Worm (Caenorhabditis elegans) whole organism, L2 larva: Measurements from ENCODE around the gene T01B4.3.

ENCODE experiments used
- F13H6.1 ChIP-seq: sonication (generic microtip); optimal IDR thresholded peaks from 2 replicates; lab custom pipeline; 2016; ENCODE audit warnings: missing genetic modification characterization, missing compliant biosample characterization
- R02D3.7 ChIP-seq: fragments of 150-350 bp; optimal IDR thresholded peaks from 2 replicates; lab custom pipeline; 2014; ENCODE audit warnings: missing biosample characterization, missing genetic modification characterization
- Y55F3AM.14 ChIP-seq: fragments of 200-800 bp; sonication (Bioruptor generic); optimal IDR thresholded peaks from 2 replicates; lab custom pipeline; 2018; ENCODE audit warnings: mild to moderate bottlenecking, missing genetic modification characterization, missing compliant biosample characterization
- ZK546.5 ChIP-seq: sonication (generic microtip); optimal IDR thresholded peaks from 2 replicates; lab custom pipeline; 2017; ENCODE audit warnings: missing biosample characterization, missing genetic modification characterization
- alr-1 ChIP-seq: fragments of 150-350 bp; optimal IDR thresholded peaks from 2 replicates; lab custom pipeline; 2014; ENCODE audit warnings: missing biosample characterization, missing genetic modification characterization
- aly-2 ChIP-seq: fragments of 150-350 bp; optimal IDR thresholded peaks from 2 replicates; lab custom pipeline; 2014; ENCODE audit warnings: missing biosample characterization, missing genetic modification characterization
- blmp-1 ChIP-seq: sonication (generic microtip); optimal IDR thresholded peaks from 2 replicates; lab custom pipeline; 2017; ENCODE audit warnings: missing genetic modification characterization, mild to moderate bottlenecking, missing compliant biosample characterization, antibody characterized with exemption, moderate library complexity; ENCODE audit not compliant: insufficient read depth
- ceh-16 ChIP-seq: fragments of 150-350 bp; optimal IDR thresholded peaks from 2 replicates; lab custom pipeline; 2014; ENCODE audit warnings: missing biosample characterization, missing genetic modification characterization
- dmd-4 ChIP-seq: sonication (generic microtip); optimal IDR thresholded peaks from 2 replicates; lab custom pipeline; 2017; ENCODE audit warnings: missing biosample characterization, missing genetic modification characterization
- egl-27 ChIP-seq: sonication (generic microtip); optimal IDR thresholded peaks from 3 replicates; lab custom pipeline; 2017; ENCODE audit warnings: missing biosample characterization, missing genetic modification reagents, missing genetic modification characterization
- elt-1 ChIP-seq: fragments of 150-350 bp; optimal IDR thresholded peaks from 2 replicates; lab custom pipeline; 2014; ENCODE audit warnings: missing biosample characterization, missing genetic modification characterization
- gmeb-1 ChIP-seq: fragments of 150-350 bp; optimal IDR thresholded peaks from 2 replicates; lab custom pipeline; 2014; ENCODE audit warnings: missing biosample characterization, missing genetic modification characterization
- lin-11 ChIP-seq: fragments of 150-350 bp; sonication (generic microtip); optimal IDR thresholded peaks from 2 replicates; lab custom pipeline; 2014; ENCODE audit warnings: missing biosample characterization, missing genetic modification characterization, inconsistent platforms, mixed read lengths
- lin-13 ChIP-seq: fragments of 150-350 bp; optimal IDR thresholded peaks from 2 replicates; lab custom pipeline; 2014; ENCODE audit warnings: missing biosample characterization, missing genetic modification reagents, missing genetic modification characterization
- lin-39 ChIP-seq: fragments of 150-350 bp; optimal IDR thresholded peaks from 2 replicates; lab custom pipeline; 2014; ENCODE audit warnings: missing biosample characterization, missing genetic modification reagents, missing genetic modification characterization
- lsy-2 ChIP-seq, 2 experiments: fragments of 150-350 bp in 1 of 2; sonication (generic microtip) in 1 of 2; optimal IDR thresholded peaks; 2 replicates each; lab custom pipeline; 2014 to 2017; ENCODE audit warnings: missing biosample characterization in 2 of 2, missing genetic modification characterization in 2 of 2
- mbf-1 ChIP-seq: sonication (generic microtip); optimal IDR thresholded peaks from 2 replicates; lab custom pipeline; 2017; ENCODE audit warnings: missing biosample characterization, missing genetic modification characterization
- nhr-10 ChIP-seq: sonication (generic microtip); optimal IDR thresholded peaks from 2 replicates; lab custom pipeline; 2017; ENCODE audit warnings: missing biosample characterization, missing genetic modification characterization
- nhr-11 ChIP-seq: fragments of 150-350 bp; optimal IDR thresholded peaks from 2 replicates; lab custom pipeline; 2014; ENCODE audit warnings: missing biosample characterization, missing genetic modification characterization
- nhr-12 ChIP-seq: fragments of 150-350 bp; optimal IDR thresholded peaks from 2 replicates; lab custom pipeline; 2014; ENCODE audit warnings: missing biosample characterization, missing genetic modification characterization
- nhr-129 ChIP-seq: fragments of 150-350 bp; optimal IDR thresholded peaks from 2 replicates; lab custom pipeline; 2014; ENCODE audit warnings: missing biosample characterization, missing genetic modification characterization
- nhr-237 ChIP-seq: fragments of 150-350 bp; optimal IDR thresholded peaks from 2 replicates; lab custom pipeline; 2014; ENCODE audit warnings: missing biosample characterization, missing genetic modification characterization
- nhr-25 ChIP-seq: fragments of 150-350 bp; sonication (generic microtip); optimal IDR thresholded peaks from 3 replicates; lab custom pipeline; 2014; ENCODE audit warnings: missing biosample characterization, missing genetic modification characterization
- nhr-6 ChIP-seq: fragments of 150-350 bp; optimal IDR thresholded peaks from 2 replicates; lab custom pipeline; 2014; ENCODE audit warnings: missing biosample characterization, missing genetic modification characterization
- peb-1 ChIP-seq: fragments of 150-350 bp; optimal IDR thresholded peaks from 2 replicates; lab custom pipeline; 2014; ENCODE audit warnings: missing biosample characterization, missing genetic modification characterization
- sem-4 ChIP-seq: fragments of 150-350 bp; optimal IDR thresholded peaks from 2 replicates; lab custom pipeline; 2014; ENCODE audit warnings: missing biosample characterization, missing genetic modification reagents, missing genetic modification characterization
- skn-1 ChIP-seq: sonication (generic microtip); optimal IDR thresholded peaks from 2 replicates; lab custom pipeline; 2017; ENCODE audit warnings: missing biosample characterization, missing genetic modification characterization
- sma-3 ChIP-seq: sonication (generic microtip); optimal IDR thresholded peaks from 2 replicates; lab custom pipeline; 2016; ENCODE audit warnings: missing genetic modification reagents, missing genetic modification characterization, missing compliant biosample characterization
- sma-9 ChIP-seq, 2 experiments: fragments of 150-350 bp in 1 of 2; sonication (generic microtip) in 1 of 2; optimal IDR thresholded peaks; 2 replicates each; lab custom pipeline; 2014 to 2016; ENCODE audit warnings: missing genetic modification characterization in 2 of 2, mild to moderate bottlenecking in 1 of 2, missing biosample characterization in 1 of 2, missing compliant biosample characterization in 1 of 2, missing genetic modification reagents in 1 of 2, moderate library complexity in 1 of 2
- snpc-4 ChIP-seq: fragments of 150-350 bp; optimal IDR thresholded peaks from 2 replicates; lab custom pipeline; 2014; ENCODE audit warnings: missing biosample characterization, missing genetic modification characterization
- unc-55 ChIP-seq: fragments of 150-350 bp; sonication (generic microtip); optimal IDR thresholded peaks from 3 replicates; lab custom pipeline; 2014; ENCODE audit warnings: missing biosample characterization, missing genetic modification reagents, missing genetic modification characterization
- zag-1 ChIP-seq: fragments of 150-350 bp; optimal IDR thresholded peaks from 2 replicates; lab custom pipeline; 2014; ENCODE audit warnings: missing biosample characterization, missing genetic modification characterization
- ztf-11 ChIP-seq: sonication (generic microtip); optimal IDR thresholded peaks from 2 replicates; lab custom pipeline; 2017; ENCODE audit warnings: missing biosample characterization, missing genetic modification characterization

The T01B4.3 gene

DNA sequence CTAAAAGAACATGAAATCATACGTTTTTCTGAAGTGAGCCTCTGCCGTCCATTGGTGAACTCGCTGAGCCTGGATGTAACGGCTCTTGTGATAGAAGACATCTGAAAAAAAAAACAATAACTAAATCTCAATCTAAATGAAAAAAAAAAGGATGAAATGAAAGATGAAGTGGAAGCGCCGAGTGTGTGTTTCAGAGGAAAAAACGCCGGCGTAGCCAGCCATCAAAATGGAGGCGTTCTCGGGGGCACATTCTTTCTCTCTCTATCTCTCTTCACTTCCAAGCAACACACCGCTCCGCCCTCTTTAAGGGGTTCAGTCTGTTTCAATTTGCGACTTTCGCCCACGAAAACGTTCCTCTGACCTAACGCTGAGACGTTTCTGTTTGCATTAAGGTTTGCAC is at the start of gene T01B4.3:
Gene T01B4.3 (minus strand): TSS at position 101 of the 400 bp plus-strand sequence.
- TF ChIP-seq nhr-25 (no peak), egl-27 (tag; lab: Kevin White, UChicago) (no peak), Y55F3AM.14 (no peak), gmeb-1 (tag; lab: Kevin White, UChicago) (no peak), nhr-6 (tag; lab: Kevin White, UChicago) (no peak), ceh-16 (no peak)

DNA sequence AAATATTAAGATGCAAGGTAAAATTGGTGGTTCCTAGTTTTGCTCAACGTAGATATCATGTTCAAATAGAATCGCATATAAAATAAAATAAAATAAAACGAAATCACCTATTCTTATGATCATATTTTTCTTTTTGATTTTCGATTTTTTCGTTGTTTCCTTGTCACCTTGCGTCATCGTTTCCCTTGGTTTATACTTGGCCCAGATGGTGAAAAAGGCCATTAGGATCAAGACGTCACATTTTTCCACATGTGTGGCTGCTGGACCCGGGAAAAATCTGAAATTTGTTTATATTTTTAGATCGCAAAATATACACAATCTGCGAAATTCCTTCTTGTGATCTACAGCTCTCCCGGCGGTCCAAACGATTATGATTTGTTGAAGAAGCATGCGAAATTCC is 49.5 kb upstream of the T01B4.3 start, which contains the start of gene ace-1:
Gene ace-1 (plus strand): TSS at position 301 of the 400 bp plus-strand sequence.
- TF ChIP-seq peb-1 (tag; lab: Kevin White, UChicago): no peak

DNA sequence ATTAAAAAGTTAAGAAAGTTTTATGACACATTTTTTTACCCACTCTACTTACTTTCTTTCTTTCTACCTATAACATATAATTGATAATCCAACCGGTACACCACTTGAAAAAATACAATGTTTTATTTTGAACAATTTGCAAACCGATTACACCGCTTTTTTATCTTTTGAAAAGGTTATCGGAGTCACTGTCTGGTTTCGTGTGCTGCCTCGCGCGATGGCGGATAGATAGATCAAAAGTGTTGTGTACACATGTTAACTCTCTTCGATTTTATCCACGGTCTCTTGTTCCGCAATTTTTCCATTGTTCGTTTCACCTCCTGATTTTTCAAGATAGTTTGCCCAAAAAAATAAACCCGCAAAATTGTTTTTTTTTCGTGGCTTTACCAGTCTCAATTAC is 49.0 kb upstream of the T01B4.3 start:
- TF ChIP-seq elt-1 (tag; lab: Kevin White, UChicago): no peak
- TF ChIP-seq lsy-2 (tag; optimal IDR thresholded peaks at IDR 0.05; lab: Kevin White, UChicago): no peak
- TF ChIP-seq peb-1 (tag; lab: Kevin White, UChicago): no peak
- no peak for TF ChIP-seq sem-4 (tag; lab: Kevin White, UChicago)
- no peak for TF ChIP-seq lin-11 (tag; lab: Kevin White, UChicago)
- TF ChIP-seq unc-55 (GFP tag; lab: Kevin White, UChicago): no peak
- no peak for TF ChIP-seq alr-1 (tag; lab: Kevin White, UChicago)
- no peak for TF ChIP-seq blmp-1 (tag; lab: Kevin White, UChicago)
- no peak for TF ChIP-seq skn-1 (tag; lab: Kevin White, UChicago)
- no peak for TF ChIP-seq dmd-4
- TF ChIP-seq gmeb-1 (tag; lab: Kevin White, UChicago): no peak
- TF ChIP-seq nhr-129 (tag; lab: Kevin White, UChicago): no peak
- no peak for TF ChIP-seq aly-2
- no peak for TF ChIP-seq nhr-11
- no peak for TF ChIP-seq zag-1
- TF ChIP-seq R02D3.7 (tag; lab: Kevin White, UChicago): no peak
- TF ChIP-seq lin-13 (GFP tag; lab: Kevin White, UChicago): no peak
- TF ChIP-seq ztf-11 (tag; lab: Kevin White, UChicago): no peak
- TF ChIP-seq lin-39 (tag; lab: Kevin White, UChicago): no peak
- TF ChIP-seq, all 48 proteins: peak for 0

DNA sequence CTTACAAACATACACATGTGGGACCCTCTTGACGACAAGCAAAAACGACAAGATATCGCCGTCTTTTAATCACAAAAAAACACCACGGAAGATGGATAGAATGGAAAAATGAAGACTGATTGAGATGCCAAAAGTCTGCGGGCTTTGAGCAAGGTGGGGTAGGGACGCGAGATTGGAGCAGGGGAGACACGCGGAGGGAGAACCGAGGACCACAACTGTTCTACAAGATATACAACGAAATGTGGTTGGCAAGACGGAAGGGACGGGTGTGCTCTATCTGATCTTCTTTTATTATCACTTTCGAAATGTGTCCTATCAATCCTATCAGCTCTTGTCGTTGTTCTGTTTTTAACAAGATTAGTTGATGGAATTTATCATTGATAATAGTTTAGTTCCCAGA is 46.1 kb upstream of the T01B4.3 start:
- TF ChIP-seq nhr-237 (tag; lab: Kevin White, UChicago): no peak
- TF ChIP-seq sma-9 (GFP tag; optimal IDR thresholded peaks at IDR 0.05; lab: Kevin White, UChicago): peak; percentile 21
- TF ChIP-seq sma-9 (tag; optimal IDR thresholded peaks at IDR 0.05; lab: Kevin White, UChicago): no peak
- no peak for TF ChIP-seq nhr-12 (tag; lab: Kevin White, UChicago)
- TF ChIP-seq F13H6.1 (tag; lab: Kevin White, UChicago): peak; percentile 44

DNA sequence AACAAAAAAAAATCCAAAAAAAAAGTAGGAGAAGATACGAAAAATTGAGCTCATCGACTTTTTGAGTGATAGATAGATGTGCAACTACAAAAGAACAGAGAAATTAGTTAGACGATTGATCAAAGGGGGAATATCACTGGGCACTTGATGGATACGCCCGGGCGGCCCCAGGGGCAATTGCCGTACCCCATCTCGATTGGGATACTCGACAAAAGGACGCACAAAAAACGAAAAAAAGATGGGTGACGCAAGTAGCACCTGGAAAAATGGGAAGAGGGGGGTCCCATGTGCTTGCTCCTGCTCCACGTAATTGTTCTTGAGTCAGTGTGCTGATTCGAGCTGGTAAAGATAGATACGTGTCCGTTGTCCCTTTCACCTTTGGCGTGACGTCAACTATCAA is 43.5 kb upstream of the T01B4.3 start:
- TF ChIP-seq nhr-129 (tag; lab: Kevin White, UChicago) (peak; percentile 39), sma-3 (no peak), nhr-10 (no peak), sma-9 (GFP tag; optimal IDR thresholded peaks at IDR 0.05; lab: Kevin White, UChicago) (peak; percentile 46), sma-9 (tag; optimal IDR thresholded peaks at IDR 0.05; lab: Kevin White, UChicago) (no peak), F13H6.1 (tag; lab: Kevin White, UChicago) (peak; percentile 70), ZK546.5 (no peak)

DNA sequence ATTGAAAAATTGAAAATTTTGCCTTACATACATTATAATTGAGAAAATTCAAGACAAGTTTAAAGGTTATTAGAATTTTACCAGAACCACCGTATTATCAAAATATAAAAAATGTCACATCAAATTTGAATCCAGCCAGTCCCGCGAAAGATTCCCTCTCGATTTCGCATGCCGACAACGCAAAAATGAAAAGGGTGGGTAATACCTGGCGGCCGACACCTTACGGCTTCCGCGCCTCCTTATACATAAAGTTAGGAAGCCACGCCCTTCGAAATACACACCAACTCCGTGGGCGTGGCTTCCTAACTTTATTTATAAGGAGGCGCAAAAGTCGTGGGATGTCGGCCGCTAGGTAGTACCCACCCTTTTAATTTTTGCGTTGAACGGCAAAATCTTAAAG is 40.0 kb upstream of the T01B4.3 start:
- TF ChIP-seq mbf-1 (tag; lab: Kevin White, UChicago) (no peak), snpc-4 (tag; lab: Kevin White, UChicago) (peak; percentile 19)
- TF ChIP-seq, all 48 proteins: peak for 1
